Worm (Caenorhabditis elegans) whole organism, young adult: Measurements from ENCODE around the gene tmem-138.

Experiments
- F52B5.7 ChIP-seq: sonication (generic microtip); optimal IDR thresholded peaks from 2 replicates; lab custom pipeline; 2016; ENCODE audit warnings: mild to moderate bottlenecking, missing genetic modification characterization, missing compliant biosample characterization
- aptf-2 ChIP-seq: fragments of 200-800 bp; sonication (Bioruptor generic); conservative IDR thresholded peaks from 2 replicates; pipeline ENCODE4 v1.3.6; 2022; ENCODE audit warnings: missing genetic modification reagents, missing genetic modification characterization, missing compliant biosample characterization
- bed-2 ChIP-seq: fragments of 200-800 bp; sonication (Bioruptor generic); IDR thresholded peaks from 2 replicates; pipeline ENCODE4 v1.3.6; 2022; ENCODE audit warnings: missing genetic modification reagents, missing genetic modification characterization, missing compliant biosample characterization
- ets-4 ChIP-seq: fragments of 200-800 bp; sonication (Bioruptor generic); optimal IDR thresholded peaks from 2 replicates; lab custom pipeline; 2018; ENCODE audit warnings: mild to moderate bottlenecking, missing genetic modification characterization, missing compliant biosample characterization
- lag-1 ChIP-seq: fragments of 200-800 bp; sonication (Bioruptor generic); IDR thresholded peaks from 2 replicates; pipeline ENCODE4 v1.3.6; 2022; ENCODE audit warnings: missing genetic modification reagents, missing genetic modification characterization, missing compliant biosample characterization
- madf-10 ChIP-seq: sonication (generic microtip); optimal IDR thresholded peaks from 2 replicates; lab custom pipeline; 2016; ENCODE audit warnings: mild to moderate bottlenecking, missing genetic modification characterization, missing compliant biosample characterization
- tlf-1 ChIP-seq: fragments of 200-800 bp; sonication (Bioruptor generic); optimal IDR thresholded peaks from 2 replicates; lab custom pipeline; 2018; ENCODE audit warnings: mild to moderate bottlenecking, missing genetic modification characterization, missing compliant biosample characterization
- unc-62 ChIP-seq: fragments of 150-350 bp; optimal IDR thresholded peaks from 2 replicates; lab custom pipeline; 2014; ENCODE audit warnings: missing biosample characterization, missing genetic modification reagents, missing genetic modification characterization
- zfh-2 ChIP-seq: fragments of 200-800 bp; sonication (Bioruptor generic); conservative IDR thresholded peaks from 2 replicates; pipeline ENCODE4 v1.3.6; 2022; ENCODE audit warnings: missing genetic modification reagents, missing genetic modification characterization, missing compliant biosample characterization

DNA sequence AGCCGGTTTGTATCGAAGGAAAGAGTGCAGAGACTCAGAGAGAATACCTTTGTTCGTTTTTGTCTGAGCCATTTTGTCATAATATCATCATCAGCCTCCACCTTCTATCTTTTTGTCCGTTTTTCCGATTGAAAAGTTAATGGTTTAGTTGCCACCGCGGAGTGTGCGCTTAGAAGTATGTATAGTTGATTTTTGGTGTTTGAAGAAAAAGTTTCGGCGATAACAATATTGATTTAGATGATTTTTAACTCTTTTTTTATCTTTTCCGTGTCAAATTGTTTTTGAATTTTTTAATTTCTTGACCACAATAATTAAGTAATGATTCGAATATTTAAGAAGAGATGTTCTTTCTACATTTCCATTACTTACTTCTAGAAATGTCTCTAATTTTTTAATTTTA lies 48.5 kb downstream of the tmem-138 start:
- TF ChIP-seq aptf-2 (no peak), unc-62 (no peak), bed-2 (GFP tag; lab: Robert Waterston, UW) (no peak), zfh-2 (no peak), madf-10 (tag; lab: Kevin White, UChicago) (no peak), F52B5.7 (no peak), tlf-1 (GFP tag; lab: Kevin White, UChicago) (no peak), lag-1 (no peak), ets-4 (GFP tag; lab: Kevin White, UChicago) (no peak)
